Worm (Caenorhabditis elegans) whole organism, midembryonic: ENCODE data around the gene C08H9.18.

Source experiments
- T22C8.4 ChIP-seq: fragments of 200-800 bp; sonication (Bioruptor generic); IDR thresholded peaks from 2 replicates; pipeline ENCODE4 v1.3.6; 2022; ENCODE audit warnings: missing genetic modification characterization, missing compliant biosample characterization
- cog-1 ChIP-seq: sonication (generic microtip); optimal IDR thresholded peaks from 2 replicates; lab custom pipeline; 2016; ENCODE audit warnings: missing genetic modification characterization, missing compliant biosample characterization
- flt-1 ChIP-seq: fragments of 200-800 bp; sonication (Bioruptor generic); IDR thresholded peaks from 2 replicates; pipeline ENCODE4 v1.3.6; 2022; ENCODE audit warnings: missing genetic modification characterization, missing compliant biosample characterization
- klf-2 ChIP-seq: fragments of 200-800 bp; sonication (Bioruptor generic); conservative IDR thresholded peaks from 2 replicates; pipeline ENCODE4 v1.3.6; 2022; ENCODE audit warnings: missing genetic modification reagents, missing genetic modification characterization, missing compliant biosample characterization
- med-1 ChIP-seq: sonication (generic microtip); optimal IDR thresholded peaks from 2 replicates; lab custom pipeline; 2017; ENCODE audit warnings: missing genetic modification characterization, mild to moderate bottlenecking, missing compliant biosample characterization, antibody characterized with exemption, missing genetic modification reagents; ENCODE audit not compliant: insufficient read depth
- ref-1 ChIP-seq: fragments of 200-800 bp; sonication (Bioruptor generic); conservative IDR thresholded peaks from 2 replicates; pipeline ENCODE4 v1.3.6; 2022; ENCODE audit warnings: missing genetic modification reagents, missing genetic modification characterization, missing compliant biosample characterization
- tab-1 ChIP-seq: fragments of 200-800 bp; sonication (Bioruptor generic); IDR thresholded peaks from 2 replicates; pipeline ENCODE4 v1.3.6; 2022; ENCODE audit warnings: missing genetic modification characterization, missing compliant biosample characterization
- ztf-23 ChIP-seq: fragments of 200-800 bp; sonication (Bioruptor generic); IDR thresholded peaks from 2 replicates; pipeline ENCODE4 v1.3.6; 2022; ENCODE audit warnings: missing genetic modification reagents, missing genetic modification characterization, missing compliant biosample characterization
- ztf-29 ChIP-seq: fragments of 200-800 bp; sonication (Bioruptor generic); IDR thresholded peaks from 2 replicates; pipeline ENCODE4 v1.3.6; 2022; ENCODE audit warnings: missing genetic modification reagents, missing genetic modification characterization, missing compliant biosample characterization

Gene C08H9.18

DNA sequence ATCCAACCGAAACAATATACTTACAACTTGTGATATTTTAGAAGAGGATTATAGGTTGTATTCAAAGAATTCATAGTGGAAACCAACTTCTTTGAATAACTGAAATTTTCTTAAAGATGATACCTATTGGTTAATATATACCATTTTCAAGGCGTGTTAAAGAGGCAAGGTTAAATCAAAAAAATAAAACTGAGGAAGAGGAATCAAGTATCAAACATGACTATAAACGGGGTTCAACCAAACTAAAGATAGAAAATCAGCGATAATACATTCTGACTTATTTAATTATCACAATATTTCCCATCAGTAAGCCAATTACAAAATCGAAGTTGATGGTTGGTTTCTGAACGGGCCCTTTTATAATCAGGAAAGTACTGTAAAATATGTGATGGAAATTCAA is 653 bp downstream of the C08H9.18 start, which contains the start of gene chil-3:
TSS of gene chil-3 (minus strand) at position 101 of the 400 bp plus-strand sequence.
- TF ChIP-seq ztf-29 (no peak), T22C8.4 (GFP tag; lab: Robert Waterston, UW) (no peak), cog-1 (tag; lab: Kevin White, UChicago) (no peak), med-1 (GFP tag; lab: Kevin White, UChicago) (no peak), flt-1 (GFP tag; lab: Robert Waterston, UW) (no peak), ztf-23 (GFP tag; lab: Robert Waterston, UW) (no peak), klf-2 (GFP tag; lab: Robert Waterston, UW) (no peak)

DNA sequence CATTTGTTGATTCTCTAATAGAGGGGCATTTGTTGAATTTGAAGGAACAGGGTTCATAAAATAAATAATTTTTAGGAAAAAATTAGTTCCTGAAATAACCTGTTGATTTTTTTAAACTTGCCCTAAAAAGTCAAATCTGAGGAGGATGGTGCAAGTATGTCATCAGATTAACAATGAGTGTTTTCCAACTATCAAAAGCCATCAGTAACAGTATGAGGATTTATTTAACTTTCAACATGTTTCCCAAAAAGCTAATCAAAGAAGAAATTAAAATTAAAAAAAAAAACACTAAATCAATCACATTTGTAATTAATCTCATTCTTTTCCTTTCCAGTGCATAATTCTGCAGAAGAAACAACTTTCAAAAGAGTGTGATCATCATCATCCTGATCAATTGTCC is 2.5 kb downstream of the C08H9.18 start, which contains the start of gene chil-5:
TSS of gene chil-5 (minus strand) at position 101 of the 400 bp plus-strand sequence.
- no peak for TF ChIP-seq ref-1 (GFP tag; lab: Robert Waterston, UW)
- TF ChIP-seq cog-1 (tag; lab: Kevin White, UChicago): no peak
- TF ChIP-seq klf-2 (GFP tag; lab: Robert Waterston, UW): no peak
- no peak for TF ChIP-seq T22C8.4 (GFP tag; lab: Robert Waterston, UW)
- TF ChIP-seq med-1 (GFP tag; lab: Kevin White, UChicago): no peak
- TF ChIP-seq ztf-23 (GFP tag; lab: Robert Waterston, UW): no peak
- TF ChIP-seq flt-1 (GFP tag; lab: Robert Waterston, UW): no peak
- no peak for TF ChIP-seq ztf-29
- no peak for TF ChIP-seq tab-1

- TF ChIP-seq med-1 (GFP tag; lab: Kevin White, UChicago) (no peak), cog-1 (tag; lab: Kevin White, UChicago) (no peak), flt-1 (GFP tag; lab: Robert Waterston, UW) (no peak), tab-1 (no peak), ztf-29 (no peak), klf-2 (GFP tag; lab: Robert Waterston, UW) (no peak), T22C8.4 (GFP tag; lab: Robert Waterston, UW) (no peak), ztf-23 (GFP tag; lab: Robert Waterston, UW) (no peak), ref-1 (GFP tag; lab: Robert Waterston, UW) (no peak)
Observed at ce11 chrII:9857791-9858190, 4.3 kb downstream of the C08H9.18 start, which contains the start of gene chil-6. TSS of gene chil-6 (minus strand) at chrII:9857891.

DNA sequence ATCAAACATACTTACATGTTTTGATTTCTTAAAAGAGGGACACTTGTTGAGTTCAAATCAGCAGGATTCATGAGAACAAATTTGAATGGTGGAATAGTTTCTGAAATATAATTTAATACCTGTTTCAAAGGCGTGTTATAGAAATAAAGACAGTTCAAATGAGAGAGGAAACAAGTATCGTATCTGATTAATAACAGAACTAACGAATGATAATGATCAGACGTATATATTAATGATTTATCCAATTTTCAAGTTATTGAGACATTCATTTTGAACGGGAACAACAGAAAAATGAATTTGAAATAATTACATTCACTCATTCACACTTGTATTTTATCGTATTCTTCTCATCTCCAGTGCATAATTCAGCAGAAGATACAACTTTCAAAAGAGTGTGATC is 6.4 kb downstream of the C08H9.18 start, which contains the start of gene chil-4:
TSS of gene chil-4 (minus strand) at position 101 of the 400 bp plus-strand sequence.
- TF ChIP-seq tab-1 (no peak), klf-2 (GFP tag; lab: Robert Waterston, UW) (no peak)

DNA sequence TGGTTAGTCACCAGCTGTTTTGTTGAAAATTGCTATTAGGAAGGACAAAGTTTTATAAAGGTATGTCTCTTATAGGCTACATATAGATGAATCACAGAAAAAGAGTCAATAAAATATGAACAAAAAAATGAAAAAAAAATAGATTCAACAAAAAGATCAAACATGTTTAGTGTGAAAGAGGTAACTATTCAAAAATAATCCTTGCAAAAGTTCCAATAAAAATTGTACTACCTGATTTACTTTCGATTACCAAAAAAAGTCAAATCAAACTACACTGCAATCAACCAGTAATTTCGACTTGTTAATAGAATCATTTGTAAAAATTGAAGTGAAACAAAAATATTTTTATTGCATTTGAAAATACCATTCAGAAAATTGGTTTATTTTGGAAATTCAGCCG is 11.1 kb downstream of the C08H9.18 start, which contains the start of gene ZK938.10:
TSS of gene ZK938.10 (minus strand) at position 101 of the 400 bp plus-strand sequence.
- TF ChIP-seq klf-2 (GFP tag; lab: Robert Waterston, UW) (no peak), tab-1 (no peak), flt-1 (GFP tag; lab: Robert Waterston, UW) (no peak), ref-1 (GFP tag; lab: Robert Waterston, UW) (no peak), med-1 (GFP tag; lab: Kevin White, UChicago) (no peak), ztf-29 (no peak), cog-1 (tag; lab: Kevin White, UChicago) (no peak), T22C8.4 (GFP tag; lab: Robert Waterston, UW) (no peak), ztf-23 (GFP tag; lab: Robert Waterston, UW) (no peak)

ce11 chrII:9849497-9849896 is 12.6 kb downstream of the C08H9.18 start, which contains the start of gene old-2:
TSS of gene old-2 (minus strand) at chrII:9849597.
- TF ChIP-seq flt-1 (GFP tag; lab: Robert Waterston, UW) (no peak), med-1 (GFP tag; lab: Kevin White, UChicago) (no peak), T22C8.4 (GFP tag; lab: Robert Waterston, UW) (no peak), ref-1 (GFP tag; lab: Robert Waterston, UW) (no peak), ztf-23 (GFP tag; lab: Robert Waterston, UW) (no peak), tab-1 (no peak), klf-2 (GFP tag; lab: Robert Waterston, UW) (no peak), cog-1 (tag; lab: Kevin White, UChicago) (no peak), ztf-29 (no peak)

DNA sequence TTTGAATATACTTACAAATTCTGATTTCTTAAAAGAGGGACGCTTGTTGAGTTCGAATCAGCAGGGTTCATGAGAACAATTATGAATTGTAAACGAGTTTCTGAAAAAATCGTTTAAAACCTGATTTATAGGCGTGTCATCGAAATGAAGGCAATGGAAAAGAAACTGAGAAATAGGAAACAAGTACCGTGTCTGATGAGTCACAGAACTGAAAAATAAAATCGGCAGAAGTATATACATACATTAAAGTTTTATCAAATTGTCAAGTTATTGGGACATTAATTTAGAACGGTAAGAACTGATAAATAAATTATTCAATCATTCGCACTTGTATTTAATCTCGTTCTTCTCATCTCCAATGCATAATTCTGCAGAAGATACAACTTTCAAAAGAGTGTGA is 16.8 kb downstream of the C08H9.18 start, which contains the start of gene chil-9:
TSS of gene chil-9 (minus strand) at position 101 of the 400 bp plus-strand sequence.
- TF ChIP-seq T22C8.4 (GFP tag; lab: Robert Waterston, UW) (no peak), ztf-29 (no peak), tab-1 (no peak), ztf-23 (GFP tag; lab: Robert Waterston, UW) (no peak), ref-1 (GFP tag; lab: Robert Waterston, UW) (no peak)

ce11 chrII:9841985-9842505 is 20.0 kb downstream of the C08H9.18 start, which contains the start of gene rnh-1.2:
TSS of gene rnh-1.2 (minus strand) at chrII:9842035.
- TF ChIP-seq ztf-23 (GFP tag; lab: Robert Waterston, UW): no peak

DNA sequence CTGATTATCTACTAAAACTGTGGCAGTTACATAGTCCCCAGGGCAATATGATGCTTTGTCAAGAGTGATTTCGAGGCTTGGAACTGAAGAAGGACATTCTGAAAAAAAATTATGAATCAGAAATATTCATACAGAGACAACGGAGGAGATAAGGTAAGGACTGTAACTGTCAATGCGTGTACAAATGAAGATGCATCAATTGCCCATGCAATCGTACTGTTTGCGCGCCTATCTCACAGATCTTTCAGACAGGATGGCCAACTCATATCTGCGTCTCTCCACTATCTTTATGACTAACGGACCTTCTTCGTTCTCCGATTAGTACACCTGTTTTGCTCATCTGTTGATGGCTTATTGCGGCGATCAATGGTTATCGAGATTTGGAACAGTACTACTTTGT is 21.7 kb downstream of the C08H9.18 start, which contains the start of gene ZK938.11:
TSS of gene ZK938.11 (minus strand) at position 101 of the 400 bp plus-strand sequence.
- TF ChIP-seq ztf-23 (GFP tag; lab: Robert Waterston, UW) (no peak), flt-1 (GFP tag; lab: Robert Waterston, UW) (no peak), ztf-29 (no peak), ref-1 (GFP tag; lab: Robert Waterston, UW) (no peak), T22C8.4 (GFP tag; lab: Robert Waterston, UW) (no peak), klf-2 (GFP tag; lab: Robert Waterston, UW) (no peak), cog-1 (tag; lab: Kevin White, UChicago) (no peak)
